Worm (Caenorhabditis elegans): ENCODE measurements around the gene ndua-5.
A peak's percentile ranks its signal among the peaks of the same experiment; 100 is the strongest.

ndua-5 gene

DNA sequence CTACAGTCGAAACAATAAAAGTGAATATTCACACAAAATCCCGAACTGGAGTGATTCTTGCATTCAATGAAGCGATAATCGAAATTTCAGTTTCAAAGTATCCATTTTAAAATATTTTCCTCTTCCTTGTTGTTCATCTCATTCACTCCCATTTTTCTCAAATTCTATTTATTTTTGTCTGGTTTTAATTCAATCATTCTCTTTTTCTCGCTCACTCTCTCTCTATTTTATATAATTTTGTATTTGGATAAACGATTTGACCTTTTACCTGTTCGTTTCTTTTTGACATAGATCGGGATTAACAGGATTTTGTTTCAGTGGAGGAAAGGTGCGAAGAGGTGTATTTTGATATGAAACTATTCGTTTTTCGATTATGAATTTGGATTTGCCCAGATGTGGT, 21.3 kb upstream of the ndua-5 start, which contains the start of gene T05A1.5:
Gene T05A1.5, plus strand, starts transcription at position 301 of the 400 bp plus-strand sequence.
- TF ChIP-seq nhr-25 (tag; optimal IDR thresholded peaks at IDR 0.05) = no peak
- TF ChIP-seq nhr-43 (tag; optimal IDR thresholded peaks at IDR 0.05; ENCODE audit: poor library complexity, severe bottlenecking) = no peak
- TF ChIP-seq lin-15B (tag; optimal IDR thresholded peaks at IDR 0.05) = no peak
- TF ChIP-seq unc-62 (GFP tag; optimal IDR thresholded peaks at IDR 0.05) = no peak
- TF ChIP-seq elt-1 (tag; optimal IDR thresholded peaks at IDR 0.05) = no peak
- no peak for TF ChIP-seq elt-2 (tag; optimal IDR thresholded peaks at IDR 0.05)

DNA sequence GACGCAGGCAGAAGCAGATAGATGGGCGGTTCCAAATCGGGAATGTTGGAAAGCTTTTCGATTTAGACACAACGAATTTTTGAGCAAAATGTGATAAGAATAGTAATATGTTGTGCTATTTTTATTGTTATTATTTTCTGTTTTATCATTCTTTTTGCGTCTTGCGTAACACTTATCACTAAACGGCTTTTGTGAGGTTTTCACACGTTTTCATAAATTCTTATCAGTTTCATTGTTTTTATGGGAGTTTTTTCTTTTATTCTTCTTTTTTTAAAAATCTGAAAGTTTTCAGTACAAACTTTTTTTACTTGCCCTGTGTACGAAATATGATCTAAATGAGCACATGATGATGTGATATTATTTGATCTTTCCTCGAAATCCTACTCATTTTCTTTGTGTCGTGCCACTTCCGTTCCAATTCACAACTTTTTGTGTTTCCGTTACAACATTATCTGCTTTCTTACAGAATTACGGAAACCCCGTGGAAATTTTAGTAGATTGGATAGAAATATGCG, 15.7 kb upstream of the ndua-5 start, which contains the start of gene fbl-1:
Gene fbl-1, plus strand, starts transcription at position 465 of the 515 bp plus-strand sequence.
- TF ChIP-seq elt-2 (tag; optimal IDR thresholded peaks at IDR 0.05) = peak; percentile 90
- TF ChIP-seq pqm-1 (tag; optimal IDR thresholded peaks at IDR 0.05) = peak; percentile 84
- no peak for TF ChIP-seq jun-1 (tag; optimal IDR thresholded peaks at IDR 0.05)

DNA sequence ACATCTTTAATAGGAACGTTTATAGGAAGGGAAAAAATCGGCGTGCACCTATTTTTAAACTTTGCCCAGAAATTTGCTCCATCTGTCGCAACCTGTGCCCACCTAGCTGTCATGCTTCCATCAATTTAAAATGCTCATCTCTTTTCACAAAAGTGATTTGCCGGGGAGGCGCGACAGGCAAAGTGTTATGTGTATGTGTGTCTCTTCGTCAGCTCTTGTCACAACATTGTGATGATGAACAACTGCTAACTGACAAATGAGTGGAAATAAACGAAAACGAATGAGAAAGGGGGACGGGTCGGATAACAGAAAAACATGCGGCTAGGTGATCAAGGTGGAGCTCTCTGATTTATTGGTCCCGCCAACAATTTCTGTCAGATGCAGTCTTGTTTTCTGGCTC, 13.5 kb upstream of the ndua-5 start:
- TF ChIP-seq lin-39 (tag; optimal IDR thresholded peaks at IDR 0.05) (peak; percentile 44), lin-15B (tag; optimal IDR thresholded peaks at IDR 0.05) (no peak), nhr-23 (tag; optimal IDR thresholded peaks at IDR 0.05) (no peak), fkh-2 (tag; optimal IDR thresholded peaks at IDR 0.05) (peak; percentile 87), egl-5 (tag; optimal IDR thresholded peaks at IDR 0.05) (peak; percentile 69), unc-62 (GFP tag; optimal IDR thresholded peaks at IDR 0.05) (peak; percentile 47)

DNA sequence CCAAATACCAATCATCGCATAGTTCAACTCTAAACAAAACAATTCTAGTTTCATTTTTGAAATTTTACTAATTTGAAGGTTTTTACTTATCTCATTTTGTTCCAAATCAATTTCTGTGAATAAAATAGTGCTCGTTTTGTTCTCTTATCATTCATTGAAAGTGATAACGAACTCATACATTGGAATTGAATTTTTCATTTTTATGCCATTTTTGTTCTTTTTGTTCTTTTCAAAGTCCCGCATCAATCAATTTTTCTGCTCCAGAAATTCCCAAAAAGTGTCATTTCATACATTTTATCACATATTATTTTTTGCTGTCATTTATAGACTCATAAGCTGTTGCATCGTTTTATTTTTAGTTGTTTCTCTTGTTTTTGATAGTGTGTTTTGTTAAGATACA, 12.8 kb upstream of the ndua-5 start:
- TF ChIP-seq nhr-25 (tag; optimal IDR thresholded peaks at IDR 0.05) = no peak
- TF ChIP-seq eor-1 (tag; optimal IDR thresholded peaks at IDR 0.05) = no peak
- no peak for TF ChIP-seq fkh-2 (tag; optimal IDR thresholded peaks at IDR 0.05)
- TF ChIP-seq nhr-77 (tag; optimal IDR thresholded peaks at IDR 0.05) = no peak
- no peak for TF ChIP-seq sea-2 (GFP tag; optimal IDR thresholded peaks at IDR 0.05)
- TF ChIP-seq snpc-4 (tag; optimal IDR thresholded peaks at IDR 0.05) = no peak
- TF ChIP-seq jun-1 (tag; optimal IDR thresholded peaks at IDR 0.05) = no peak
- no peak for TF ChIP-seq ceh-82 (tag; optimal IDR thresholded peaks at IDR 0.05)
- peak; percentile 15 for TF ChIP-seq pqm-1 (tag; optimal IDR thresholded peaks at IDR 0.05)
- peak; percentile 79 for TF ChIP-seq elt-2 (tag; optimal IDR thresholded peaks at IDR 0.05)
- TF ChIP-seq elt-3 (tag; optimal IDR thresholded peaks at IDR 0.05) = no peak
- no peak for TF ChIP-seq pha-4 (tag; optimal IDR thresholded peaks at IDR 0.05)
- TF ChIP-seq fos-1 (tag; optimal IDR thresholded peaks at IDR 0.05) = no peak
- TF ChIP-seq ztf-11 (tag; optimal IDR thresholded peaks at IDR 0.05) = no peak
- TF ChIP-seq lsy-12 (tag; optimal IDR thresholded peaks at IDR 0.05) = no peak
- no peak for TF ChIP-seq ZK546.5 (tag; optimal IDR thresholded peaks at IDR 0.05)
- no peak for TF ChIP-seq daf-12 (tag; optimal IDR thresholded peaks at IDR 0.05)

DNA sequence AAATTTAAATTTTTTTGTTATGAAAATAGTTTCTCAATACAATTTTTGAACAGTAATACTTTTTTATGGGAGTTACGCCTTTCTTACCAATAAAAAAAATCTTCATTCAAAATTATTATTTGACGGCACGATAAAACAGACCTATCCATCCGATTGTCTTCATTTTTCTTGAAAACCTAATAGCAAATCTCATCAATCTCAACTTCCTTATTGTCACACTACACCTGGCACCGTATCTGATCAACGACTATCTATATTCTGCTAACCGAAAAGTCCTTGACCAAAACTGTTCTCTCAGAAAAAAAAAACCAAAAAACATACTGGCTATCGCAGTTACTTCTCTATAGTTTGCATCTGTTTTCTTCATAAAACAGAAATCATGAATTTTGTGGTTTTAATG, 11.4 kb upstream of the ndua-5 start:
- TF ChIP-seq nhr-25 (tag; optimal IDR thresholded peaks at IDR 0.05) = no peak
- no peak for TF ChIP-seq ztf-11 (tag; optimal IDR thresholded peaks at IDR 0.05)
- no peak for TF ChIP-seq egl-5 (tag; optimal IDR thresholded peaks at IDR 0.05)
- peak; percentile 44 for TF ChIP-seq elt-1 (tag; optimal IDR thresholded peaks at IDR 0.05)
- TF ChIP-seq nhr-43 (tag; optimal IDR thresholded peaks at IDR 0.05; ENCODE audit: poor library complexity, severe bottlenecking) = peak; percentile 20
- TF ChIP-seq nhr-23 (tag; optimal IDR thresholded peaks at IDR 0.05) = peak; percentile 56

DNA sequence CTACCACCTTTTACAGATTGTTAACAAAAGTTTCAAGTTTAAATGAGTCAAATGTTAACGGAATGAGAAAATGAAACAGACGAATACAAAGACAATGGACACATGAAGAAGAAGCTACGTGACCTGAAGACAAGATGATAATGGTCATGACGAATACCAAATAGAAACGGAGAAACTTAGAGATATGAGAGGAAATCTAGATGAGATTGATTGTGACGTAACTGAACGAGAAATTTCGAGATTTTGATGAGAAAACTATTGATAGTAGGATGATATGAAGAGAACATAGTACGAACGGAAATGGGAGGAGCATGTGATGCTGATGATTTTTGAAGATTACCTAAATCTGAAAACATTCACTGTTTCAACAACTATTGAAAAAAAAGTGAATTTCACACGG, 10.4 kb upstream of the ndua-5 start:
- TF ChIP-seq nhr-76 (tag; optimal IDR thresholded peaks at IDR 0.05) = no peak
- TF ChIP-seq unc-62 (GFP tag; optimal IDR thresholded peaks at IDR 0.05) = no peak
- no peak for TF ChIP-seq daf-12 (tag; optimal IDR thresholded peaks at IDR 0.05)
- TF ChIP-seq pha-4 (tag; optimal IDR thresholded peaks at IDR 0.05) = no peak
- TF ChIP-seq nhr-28 (tag; optimal IDR thresholded peaks at IDR 0.05) = no peak
- peak in 1 of 3 experiments; percentile 81 for TF ChIP-seq elt-3 (tag; optimal IDR thresholded peaks at IDR 0.05)
- TF ChIP-seq nhr-12 (tag; optimal IDR thresholded peaks at IDR 0.05) = no peak
- TF ChIP-seq nhr-25 (tag; optimal IDR thresholded peaks at IDR 0.05) = peak; percentile 66
- TF ChIP-seq ceh-82 (tag; optimal IDR thresholded peaks at IDR 0.05) = no peak
- no peak for TF ChIP-seq nhr-11 (tag; optimal IDR thresholded peaks at IDR 0.05)
- TF ChIP-seq fos-1 (tag; optimal IDR thresholded peaks at IDR 0.05) = no peak
- TF ChIP-seq skn-1 (tag; optimal IDR thresholded peaks at IDR 0.05) = no peak
- no peak for TF ChIP-seq egl-5 (tag; optimal IDR thresholded peaks at IDR 0.05)
- TF ChIP-seq nhr-23 (tag; optimal IDR thresholded peaks at IDR 0.05) = peak; percentile 85
- no peak for TF ChIP-seq R02D3.7 (tag; optimal IDR thresholded peaks at IDR 0.05)
- TF ChIP-seq lin-39 (tag; optimal IDR thresholded peaks at IDR 0.05) = no peak
- no peak for TF ChIP-seq fkh-2 (tag; optimal IDR thresholded peaks at IDR 0.05)
- TF ChIP-seq mml-1 (tag; optimal IDR thresholded peaks at IDR 0.05) = no peak
- TF ChIP-seq eor-1 (tag; optimal IDR thresholded peaks at IDR 0.05) = no peak
- TF ChIP-seq zag-1 (tag; optimal IDR thresholded peaks at IDR 0.05) = no peak
- no peak for TF ChIP-seq nhr-77 (tag; optimal IDR thresholded peaks at IDR 0.05)
- TF ChIP-seq nhr-43 (tag; optimal IDR thresholded peaks at IDR 0.05; ENCODE audit: poor library complexity, severe bottlenecking) = peak; percentile 62
- TF ChIP-seq ama-1 (optimal IDR thresholded peaks at IDR 0.05) = no peak
- no peak for TF ChIP-seq jun-1 (tag; optimal IDR thresholded peaks at IDR 0.05)
- no peak for TF ChIP-seq lin-15B (tag; optimal IDR thresholded peaks at IDR 0.05)
- peak; percentile 9 for TF ChIP-seq nfya-1 (tag; optimal IDR thresholded peaks at IDR 0.05; ENCODE audit: insufficient read depth)
- no peak for TF ChIP-seq nhr-67 (tag; optimal IDR thresholded peaks at IDR 0.05)
- TF ChIP-seq ZK546.5 (tag; optimal IDR thresholded peaks at IDR 0.05) = no peak
- TF ChIP-seq aly-2 (tag; optimal IDR thresholded peaks at IDR 0.05) = no peak
